Worm (Caenorhabditis elegans): ENCODE results near the gene cbp-3.

Gene cbp-3

ce11 chrIII:9964416-9964815 lies 50.6 kb downstream of the cbp-3 start:
- TF ChIP-seq T07F8.4 (tag; optimal IDR thresholded peaks at IDR 0.05) (no peak), B0261.1 (tag; optimal IDR thresholded peaks at IDR 0.05) (no peak), nhr-80 (tag; optimal IDR thresholded peaks at IDR 0.05) (no peak), dox-1 (GFP tag; IDR thresholded peaks at IDR 0.05) (no peak), Y67H2A.10 (GFP tag; conservative IDR thresholded peaks at IDR 0.05) (no peak), efl-1 (GFP tag; optimal IDR thresholded peaks at IDR 0.05) (no peak), lin-26 (GFP tag; IDR thresholded peaks at IDR 0.05) (no peak), unc-62 (GFP tag; optimal IDR thresholded peaks at IDR 0.05) (no peak), ama-1 (optimal IDR thresholded peaks at IDR 0.05) (no peak), ama-1 (GFP tag; optimal IDR thresholded peaks at IDR 0.05) (no peak), nfya-2 (GFP tag; IDR thresholded peaks at IDR 0.05) (no peak), ztf-28 (GFP tag; IDR thresholded peaks at IDR 0.05) (no peak), hmg-1.2 (GFP tag; IDR thresholded peaks at IDR 0.05) (no peak), C06A6.2 (GFP tag; conservative IDR thresholded peaks at IDR 0.05) (no peak), bed-2 (GFP tag; IDR thresholded peaks at IDR 0.05) (no peak)

DNA sequence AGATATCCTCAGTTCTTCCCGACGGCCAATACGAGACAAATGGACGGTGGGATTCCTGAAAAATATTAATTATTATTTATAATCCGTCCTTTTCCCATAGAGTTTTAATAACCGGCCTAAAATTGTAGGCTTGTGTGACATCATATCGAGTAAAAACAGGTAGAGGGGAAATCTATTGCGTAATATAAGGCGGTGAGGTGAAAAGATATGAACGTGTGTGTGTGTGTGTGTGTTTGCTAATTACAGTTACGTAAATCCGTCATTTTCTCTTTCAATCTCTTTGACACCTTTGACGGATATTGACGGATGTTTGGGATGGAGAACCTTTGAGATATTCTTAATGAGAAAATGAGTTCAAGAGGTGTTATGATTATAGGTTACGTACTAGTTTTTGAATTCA lies 51.7 kb downstream of the cbp-3 start:
- TF ChIP-seq unc-62 (GFP tag; optimal IDR thresholded peaks at IDR 0.05) (peak; percentile 72), F22D6.2 (tag; optimal IDR thresholded peaks at IDR 0.05) (no peak)

- TF ChIP-seq Y56A3A.18 (GFP tag; IDR thresholded peaks at IDR 0.05) (no peak), xnd-1 (tag; optimal IDR thresholded peaks at IDR 0.05) (no peak), ztf-18 (tag; optimal IDR thresholded peaks at IDR 0.05) (no peak), tbx-9 (tag; optimal IDR thresholded peaks at IDR 0.05; ENCODE audit: borderline replicate concordance) (no peak), attf-3 (GFP tag; conservative IDR thresholded peaks at IDR 0.05) (no peak)
Observed at ce11 chrIII:9969371-9969770, 55.6 kb downstream of the cbp-3 start.

DNA sequence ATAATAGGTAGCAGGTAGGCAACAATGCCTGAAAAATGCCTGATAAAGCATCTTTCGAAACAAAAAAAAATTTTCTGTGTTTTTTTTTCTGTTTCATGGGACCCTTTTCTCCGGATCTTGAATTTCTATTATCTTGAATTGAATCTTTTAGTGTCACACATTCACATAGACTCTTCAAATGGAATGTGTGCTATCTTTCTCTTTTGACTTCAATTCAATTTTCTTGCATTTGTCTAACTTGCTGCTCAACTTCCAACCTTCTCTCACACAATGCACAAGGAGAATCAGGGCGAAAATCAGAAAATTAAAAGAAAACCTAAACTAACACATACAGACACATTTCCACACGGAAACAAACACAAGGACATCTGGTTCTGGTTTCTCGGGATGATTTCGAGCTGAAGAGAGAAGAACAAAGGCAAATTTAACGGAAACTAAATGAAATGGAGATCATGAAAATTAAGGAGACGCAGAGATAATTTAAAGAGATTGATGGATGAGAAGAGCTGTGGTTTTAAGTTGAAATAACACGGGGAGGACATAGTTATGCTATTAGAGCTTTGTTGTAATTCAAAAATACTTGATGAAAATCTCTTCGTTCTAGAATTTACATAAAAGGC lies 58.5 kb downstream of the cbp-3 start:
- TF ChIP-seq lin-40 (tag; optimal IDR thresholded peaks at IDR 0.05) (no peak), nhr-90 (tag; optimal IDR thresholded peaks at IDR 0.05) (no peak), madf-6 (GFP tag; IDR thresholded peaks at IDR 0.05) (no peak), zim-3 (tag; optimal IDR thresholded peaks at IDR 0.05) (no peak), him-1 (tag; optimal IDR thresholded peaks at IDR 0.05) (no peak), lag-1 (GFP tag; IDR thresholded peaks at IDR 0.05) (no peak), ceh-91 (GFP tag; IDR thresholded peaks at IDR 0.05) (no peak), F57C9.4 (tag; optimal IDR thresholded peaks at IDR 0.05) (no peak), lsy-27 (tag; optimal IDR thresholded peaks at IDR 0.05; ENCODE audit: borderline replicate concordance, insufficient read depth) (no peak), tbp1 (GFP tag; optimal IDR thresholded peaks at IDR 0.05) (no peak)

- TF ChIP-seq cebp-1 (GFP tag; IDR thresholded peaks at IDR 0.05) (no peak), cebp-1 (tag; optimal IDR thresholded peaks at IDR 0.05) (no peak), C06A6.2 (GFP tag; conservative IDR thresholded peaks at IDR 0.05) (no peak), mes-4 (tag; optimal IDR thresholded peaks at IDR 0.05) (no peak), mcd-1 (GFP tag; IDR thresholded peaks at IDR 0.05) (no peak), efl-1 (GFP tag; optimal IDR thresholded peaks at IDR 0.05) (no peak)
Observed at ce11 chrIII:9973765-9974164, 60.0 kb downstream of the cbp-3 start, which contains the start of gene R10E12.2. Gene R10E12.2, minus strand, starts transcription at chrIII:9973865.
